Fruit fly (Drosophila melanogaster) whole organism, adult: ENCODE measurements around the gene CG9512.
A peak's percentile ranks its signal among the peaks of the same experiment; 100 is the strongest.

Source experiments
- CG11617 ChIP-seq: fragments of 200-800 bp; sonication (Bioruptor generic); optimal IDR thresholded peaks from 2 replicates; lab custom pipeline; 2017; ENCODE audit warnings: mild to moderate bottlenecking, missing biosample characterization, missing genetic modification reagents, missing genetic modification characterization
- CG12768 ChIP-seq: fragments of 200-800 bp; sonication (Bioruptor generic); optimal IDR thresholded peaks from 2 replicates; lab custom pipeline; 2017; ENCODE audit warnings: missing biosample characterization, missing genetic modification characterization, mild to moderate bottlenecking, moderate library complexity, missing genetic modification reagents
- CG1620 ChIP-seq: fragments of 200-800 bp; sonication (Bioruptor generic); optimal IDR thresholded peaks from 2 replicates; lab custom pipeline; 2016; ENCODE audit warnings: missing biosample characterization, missing genetic modification characterization
- CG5204 ChIP-seq: fragments of 200-800 bp; sonication (Bioruptor generic); optimal IDR thresholded peaks from 2 replicates; lab custom pipeline; 2016; ENCODE audit warnings: missing biosample characterization, missing genetic modification characterization
- CG7045 ChIP-seq: fragments of 200-800 bp; sonication (Bioruptor generic); optimal IDR thresholded peaks from 2 replicates; lab custom pipeline; 2017; ENCODE audit warnings: missing biosample characterization, mild to moderate bottlenecking, missing genetic modification characterization
- CG7101 ChIP-seq: fragments of 200-800 bp; sonication (Bioruptor generic); optimal IDR thresholded peaks from 2 replicates; lab custom pipeline; 2018; ENCODE audit warnings: missing biosample characterization, mild to moderate bottlenecking, missing genetic modification characterization, moderate library complexity
- Clk ChIP-seq: fragments of 200-800 bp; sonication (Bioruptor generic); optimal IDR thresholded peaks from 2 replicates; lab custom pipeline; 2017; ENCODE audit warnings: missing biosample characterization, missing genetic modification characterization
- Crg-1 ChIP-seq: fragments of 200-800 bp; sonication (Bioruptor generic); optimal IDR thresholded peaks from 2 replicates; lab custom pipeline; 2016; ENCODE audit warnings: missing biosample characterization, missing genetic modification characterization
- Hr96 ChIP-seq: fragments of 200-800 bp; sonication (Bioruptor generic); optimal IDR thresholded peaks from 2 replicates; lab custom pipeline; 2016; ENCODE audit warnings: missing biosample characterization, missing genetic modification characterization
- Mnt ChIP-seq: fragments of 200-800 bp; sonication (Bioruptor generic); optimal IDR thresholded peaks from 2 replicates; lab custom pipeline; 2016; ENCODE audit warnings: missing biosample characterization, mild to moderate bottlenecking, missing genetic modification characterization
- bab1 ChIP-seq: fragments of 200-800 bp; sonication (Bioruptor generic); optimal IDR thresholded peaks from 3 replicates; lab custom pipeline; 2019; ENCODE audit warnings: missing biosample characterization, mild to moderate bottlenecking, missing genetic modification characterization, moderate library complexity
- cic ChIP-seq: fragments of 200-800 bp; sonication (Bioruptor generic); optimal IDR thresholded peaks from 2 replicates; lab custom pipeline; 2017; ENCODE audit warnings: missing biosample characterization, mild to moderate bottlenecking, missing genetic modification characterization, moderate library complexity
- cnc ChIP-seq, 2 experiments: fragments of >200 bp; optimal IDR thresholded peaks; 2 replicates each; lab custom pipeline; 2017
- kay ChIP-seq: fragments of 200-800 bp; sonication (Bioruptor generic); peaks from one replicate; lab custom pipeline; 2016; ENCODE audit warnings: missing biosample characterization, missing genetic modification characterization, borderline replicate concordance
- ovo ChIP-seq: fragments of 200-800 bp; sonication (Bioruptor generic); optimal IDR thresholded peaks from 2 replicates; lab custom pipeline; 2016; ENCODE audit warnings: missing biosample characterization, missing genetic modification characterization
- pad ChIP-seq: fragments of 200-800 bp; sonication (Bioruptor generic); optimal IDR thresholded peaks from 3 replicates; lab custom pipeline; 2017; ENCODE audit warnings: missing biosample characterization, missing genetic modification characterization, mild to moderate bottlenecking, moderate library complexity, missing genetic modification reagents
- tj ChIP-seq: fragments of 200-800 bp; sonication (Bioruptor generic); optimal IDR thresholded peaks from 3 replicates; lab custom pipeline; 2017; ENCODE audit warnings: missing biosample characterization, mild to moderate bottlenecking, missing genetic modification characterization, moderate library complexity
- toe ChIP-seq: fragments of 200-800 bp; sonication (Bioruptor generic); optimal IDR thresholded peaks from 2 replicates; lab custom pipeline; 2016; ENCODE audit warnings: missing biosample characterization, missing genetic modification characterization

The CG9512 gene

DNA sequence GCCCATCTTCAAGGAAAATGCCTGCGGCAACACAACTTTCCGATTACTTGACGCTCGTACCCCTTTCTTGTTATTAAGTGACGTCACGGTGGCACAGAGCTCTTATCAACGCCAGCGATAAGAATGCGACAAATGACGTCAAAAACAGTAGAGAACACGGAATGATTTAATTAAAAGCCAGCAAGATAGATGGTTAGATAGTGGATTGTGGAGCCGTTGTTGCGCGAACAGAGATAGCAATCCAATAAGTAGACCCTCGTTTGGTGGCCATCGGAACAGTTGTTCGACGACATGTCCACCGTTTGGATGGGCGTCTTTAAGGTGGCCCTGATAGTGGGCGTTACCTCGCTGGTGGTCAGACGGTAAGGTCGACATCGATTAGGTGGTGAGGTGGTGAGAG lies 24.5 kb upstream of the CG9512 start:
- TF ChIP-seq cic (GFP tag; lab: Kevin White, UChicago), result peak; percentile 26
- no peak for TF ChIP-seq CG1620 (GFP tag; lab: Kevin White, UChicago)

dm6 chrX:14928844-14929243 lies 23.5 kb upstream of the CG9512 start, which contains the start of gene CG32591:
CG32591 (minus strand) TSS chrX:14928944.
- TF ChIP-seq cnc (optimal IDR thresholded peaks at IDR 0.05; lab: Kevin White, UChicago), result no peak
- TF ChIP-seq CG5204 (GFP tag; lab: Kevin White, UChicago), result no peak
- TF ChIP-seq CG7101 (tag; lab: Kevin White, UChicago), result no peak
- no peak for TF ChIP-seq toe (GFP tag; lab: Kevin White, UChicago)
- TF ChIP-seq Hr96 (GFP tag; lab: Kevin White, UChicago), result no peak
- TF ChIP-seq bab1, result no peak
- no peak for TF ChIP-seq kay
- TF ChIP-seq CG7045 (GFP tag; lab: Kevin White, UChicago), result no peak

- no peak for TF ChIP-seq CG7101 (tag; lab: Kevin White, UChicago)
- TF ChIP-seq ovo (GFP tag; lab: Kevin White, UChicago), result peak; percentile 35
Measured at dm6 chrX:14923277-14924019, 18.1 kb upstream of the CG9512 start, which contains the start of gene CG9503. CG9503 (minus strand) TSS chrX:14923493.

DNA sequence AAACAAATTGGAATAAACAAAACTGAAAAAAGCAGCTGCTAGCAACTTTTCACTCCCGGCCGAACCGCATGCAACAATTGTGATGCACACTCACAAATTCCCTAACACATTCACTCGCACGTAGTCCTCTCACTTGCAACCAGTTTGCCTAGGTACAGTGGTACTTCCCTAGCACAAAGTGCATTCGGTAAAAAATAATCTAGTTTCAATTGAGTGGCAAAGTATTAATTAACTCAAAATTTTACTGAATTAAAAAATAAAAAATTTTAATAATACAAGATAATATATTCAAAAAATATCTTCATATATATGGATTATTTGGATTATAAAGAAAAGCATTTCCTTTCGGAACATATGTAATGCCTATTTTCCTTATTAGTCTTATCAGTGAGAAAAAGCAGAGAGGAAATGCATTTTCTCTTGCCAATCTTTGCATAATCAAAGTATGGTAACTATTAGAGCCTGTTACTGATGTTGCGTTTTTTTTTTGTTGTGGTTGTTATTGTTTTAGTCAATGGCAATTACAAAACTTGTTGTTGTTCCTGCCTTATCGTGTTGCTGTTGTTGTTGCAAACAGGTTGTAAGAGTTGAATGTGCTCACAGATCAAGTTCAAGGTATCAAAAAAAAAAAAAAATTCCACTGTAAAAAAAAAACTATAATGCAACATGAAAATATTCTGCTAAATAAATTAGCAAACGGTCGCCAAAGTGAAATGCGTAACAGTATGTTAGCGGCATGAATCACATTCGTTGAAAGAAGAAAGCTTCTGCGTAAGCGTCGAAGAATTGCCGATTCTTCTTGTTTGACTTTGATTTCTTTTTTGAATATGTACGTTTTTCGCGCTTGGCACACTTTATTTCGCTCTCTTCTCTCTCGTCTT lies 17.3 kb upstream of the CG9512 start:
- TF ChIP-seq ovo (GFP tag; lab: Kevin White, UChicago), result no peak
- TF ChIP-seq CG11617 (GFP tag; lab: Kevin White, UChicago), result no peak
- no peak for TF ChIP-seq CG12768
- no peak for TF ChIP-seq Clk (GFP tag; lab: Kevin White, UChicago)
- no peak for TF ChIP-seq kay
- no peak for TF ChIP-seq CG7045 (GFP tag; lab: Kevin White, UChicago)
- no peak for TF ChIP-seq Mnt
- no peak for TF ChIP-seq Hr96 (GFP tag; lab: Kevin White, UChicago)

- TF ChIP-seq CG5204 (GFP tag; lab: Kevin White, UChicago), result peak; percentile 3
- peak; percentile 3 for TF ChIP-seq bab1
- TF ChIP-seq kay, result peak; percentile 38
- TF ChIP-seq pad, result no peak
- TF ChIP-seq CG7101 (tag; lab: Kevin White, UChicago), result peak; percentile 0
- peak; percentile 25 for TF ChIP-seq Hr96 (GFP tag; lab: Kevin White, UChicago)
Measured at dm6 chrX:14918750-14919247, 13.4 kb upstream of the CG9512 start, which contains the start of gene Eo. Eo (minus strand) TSS chrX:14918800.

- TF ChIP-seq toe (GFP tag; lab: Kevin White, UChicago) (no peak), bab1 (peak; percentile 44), tj (GFP tag; lab: Kevin White, UChicago) (peak; percentile 94)
Measured at dm6 chrX:14913706-14914303, 8.5 kb upstream of the CG9512 start, which contains the start of gene CG12398. CG12398 (minus strand) TSS chrX:14913812.

dm6 chrX:14910464-14911349 lies 5.4 kb upstream of the CG9512 start, which contains the start of gene CG14406:
CG14406 (minus strand) TSS chrX:14910845.
- TF ChIP-seq CG7045 (GFP tag; lab: Kevin White, UChicago), result no peak
- no peak for TF ChIP-seq tj (GFP tag; lab: Kevin White, UChicago)
- no peak for TF ChIP-seq CG11617 (GFP tag; lab: Kevin White, UChicago)
- TF ChIP-seq CG7101 (tag; lab: Kevin White, UChicago), result no peak
- no peak for TF ChIP-seq Clk (GFP tag; lab: Kevin White, UChicago)
- TF ChIP-seq toe (GFP tag; lab: Kevin White, UChicago), result no peak
- TF ChIP-seq Mnt, result no peak
- TF ChIP-seq kay, result no peak
- TF ChIP-seq cic (GFP tag; lab: Kevin White, UChicago), result no peak
- no peak for TF ChIP-seq Hr96 (GFP tag; lab: Kevin White, UChicago)
- TF ChIP-seq Crg-1 (GFP tag; lab: Kevin White, UChicago), result no peak
